Fruit fly (Drosophila melanogaster) whole organism, prepupa: Measurements from ENCODE around the gene bdwf.

Experiments
- CG1621 ChIP-seq: fragments of 200-800 bp; sonication (Bioruptor generic); optimal IDR thresholded peaks from 3 replicates; lab custom pipeline; 2018; ENCODE audit warnings: missing biosample characterization, mild to moderate bottlenecking, missing genetic modification characterization
- Smox ChIP-seq: fragments of 200-800 bp; sonication (Bioruptor generic); optimal IDR thresholded peaks from 3 replicates; lab custom pipeline; 2016; ENCODE audit warnings: missing biosample characterization, missing genetic modification characterization

DNA sequence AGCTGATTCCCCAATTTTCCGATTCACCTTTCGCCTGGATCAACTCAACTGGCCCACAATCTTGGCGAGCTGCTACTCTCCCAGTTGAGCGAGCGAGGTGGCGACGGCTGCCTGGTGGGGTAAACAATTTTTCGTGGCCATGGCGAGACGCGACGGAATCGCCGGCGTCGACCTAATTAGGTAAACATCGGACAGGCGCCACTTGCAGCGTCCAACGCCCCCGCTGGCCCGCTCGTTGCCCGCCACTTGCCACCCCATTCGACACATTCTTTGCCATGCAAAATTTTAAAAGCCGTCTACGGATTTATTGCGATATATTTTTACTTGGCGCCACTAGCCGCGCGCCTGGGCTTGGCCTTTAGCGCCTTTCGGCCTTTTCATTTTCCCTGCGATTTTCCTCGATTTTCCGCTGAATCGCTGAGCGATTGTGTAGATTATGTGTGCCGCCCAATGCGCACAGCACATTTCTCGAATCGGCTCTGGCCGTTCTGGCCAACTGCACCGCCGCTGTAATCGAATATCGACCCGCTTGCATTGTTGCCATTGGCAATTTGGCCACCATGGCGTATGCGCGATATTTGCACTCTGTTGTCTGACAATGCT lies 24.0 kb upstream of the bdwf start:
- no peak for TF ChIP-seq Smox (GFP tag; lab: Kevin White, UChicago)
- no peak for TF ChIP-seq CG1621 (tag; lab: Kevin White, UChicago)
